Fruit fly (Drosophila melanogaster) whole organism, prepupa: ENCODE measurements around the gene CG33635.

Source experiments
- CG31627 ChIP-seq: fragments of 200-800 bp; sonication (Bioruptor generic); optimal IDR thresholded peaks from 3 replicates; lab custom pipeline; 2016; ENCODE audit warnings: missing biosample characterization, missing genetic modification characterization
- CG8319 ChIP-seq: fragments of 200-800 bp; sonication (Bioruptor generic); optimal IDR thresholded peaks from 3 replicates; lab custom pipeline; 2016; ENCODE audit warnings: missing biosample characterization, missing genetic modification characterization
- Eip75B ChIP-seq: fragments of 200-800 bp; sonication (Bioruptor generic); optimal IDR thresholded peaks from 3 replicates; lab custom pipeline; 2016; ENCODE audit warnings: missing biosample characterization, missing genetic modification characterization
- Hr39 ChIP-seq: fragments of 200-800 bp; sonication (Bioruptor generic); optimal IDR thresholded peaks from 2 replicates; lab custom pipeline; 2016; ENCODE audit warnings: missing biosample characterization, missing genetic modification characterization
- achi ChIP-seq: fragments of 200-800 bp; sonication (Bioruptor generic); optimal IDR thresholded peaks from 3 replicates; lab custom pipeline; 2016; ENCODE audit warnings: missing biosample characterization, missing genetic modification characterization
- acj6 ChIP-seq: fragments of 200-800 bp; sonication (Bioruptor generic); optimal IDR thresholded peaks from 3 replicates; lab custom pipeline; 2016; ENCODE audit warnings: missing biosample characterization, missing genetic modification characterization

- TF ChIP-seq achi: no peak
- no peak for TF ChIP-seq acj6 (GFP tag; lab: Kevin White, UChicago)
- no peak for TF ChIP-seq CG31627 (GFP tag; lab: Kevin White, UChicago)
- no peak for TF ChIP-seq Hr39 (GFP tag; lab: Kevin White, UChicago)
- no peak for TF ChIP-seq Eip75B (GFP tag; lab: Kevin White, UChicago)
- no peak for TF ChIP-seq CG8319 (GFP tag; lab: Kevin White, UChicago)
Observed at dm6 chr2L:179119-179518, 20.7 kb upstream of the CG33635 start.
